Fruit fly (Drosophila melanogaster): ENCODE data around the gene CG9737.

Gene CG9737

dm6 chr3R:30283940-30284339 is 40.8 kb upstream of the CG9737 start:
- peak; percentile 7 for TF ChIP-seq Hnf4 (GFP tag; optimal IDR thresholded peaks at IDR 0.05)
- peak; percentile 25 for TF ChIP-seq HLH106 (tag; optimal IDR thresholded peaks at IDR 0.05)
- peak; percentile 43 for TF ChIP-seq Sp1 (GFP tag; optimal IDR thresholded peaks at IDR 0.05)
- TF ChIP-seq sage (GFP tag; optimal IDR thresholded peaks at IDR 0.05) = no peak
- TF ChIP-seq sv (GFP tag; optimal IDR thresholded peaks at IDR 0.05) = no peak
- no peak for TF ChIP-seq Dif (GFP tag; optimal IDR thresholded peaks at IDR 0.05; ENCODE audit: partially characterized antibody)
- no peak for TF ChIP-seq jim (GFP tag; optimal IDR thresholded peaks at IDR 0.05)
- no peak for TF ChIP-seq Mio (GFP tag; optimal IDR thresholded peaks at IDR 0.05)
- peak; percentile 73 for TF ChIP-seq h (GFP tag; optimal IDR thresholded peaks at IDR 0.05)
- TF ChIP-seq fru (GFP tag; optimal IDR thresholded peaks at IDR 0.05) = peak; percentile 27
- TF ChIP-seq Myc (optimal IDR thresholded peaks at IDR 0.05) = no peak
- TF ChIP-seq Vsx2 (GFP tag; optimal IDR thresholded peaks at IDR 0.05; ENCODE audit: partially characterized antibody) = no peak
- no peak for TF ChIP-seq dl (GFP tag; optimal IDR thresholded peaks at IDR 0.05; ENCODE audit: insufficient read depth in 1 of 2, partially characterized antibody in 2 of 2)
- TF ChIP-seq foxo (GFP tag; optimal IDR thresholded peaks at IDR 0.05) = no peak
- TF ChIP-seq OdsH (GFP tag; optimal IDR thresholded peaks at IDR 0.05) = peak; percentile 30
- peak; percentile 6 for TF ChIP-seq br (GFP tag; optimal IDR thresholded peaks at IDR 0.05)
- no peak for TF ChIP-seq Hr78 (GFP tag; optimal IDR thresholded peaks at IDR 0.05)
- no peak for TF ChIP-seq psq (GFP tag; optimal IDR thresholded peaks at IDR 0.05)
- TF ChIP-seq ey (GFP tag; optimal IDR thresholded peaks at IDR 0.05) = peak; percentile 22
- TF ChIP-seq pan (optimal IDR thresholded peaks at IDR 0.05) = no peak
- TF ChIP-seq tai (GFP tag; optimal IDR thresholded peaks at IDR 0.05) = peak; percentile 56
- TF ChIP-seq rgr (GFP tag; optimal IDR thresholded peaks at IDR 0.05) = peak; percentile 55
- no peak for TF ChIP-seq Jra (GFP tag; optimal IDR thresholded peaks at IDR 0.05)

dm6 chr3R:30283037-30283590 is 40.0 kb upstream of the CG9737 start:
- TF ChIP-seq OdsH (GFP tag; optimal IDR thresholded peaks at IDR 0.05) (no peak), lola (GFP tag; optimal IDR thresholded peaks at IDR 0.05) (no peak), dmrt93B (GFP tag; optimal IDR thresholded peaks at IDR 0.05) (no peak), Hr78 (GFP tag; optimal IDR thresholded peaks at IDR 0.05) (no peak), Hnf4 (GFP tag; optimal IDR thresholded peaks at IDR 0.05) (no peak), tai (GFP tag; optimal IDR thresholded peaks at IDR 0.05) (no peak), foxo (GFP tag; optimal IDR thresholded peaks at IDR 0.05) (no peak), usp (GFP tag; optimal IDR thresholded peaks at IDR 0.05) (no peak), rgr (GFP tag; optimal IDR thresholded peaks at IDR 0.05) (no peak), Dif (GFP tag; optimal IDR thresholded peaks at IDR 0.05; ENCODE audit: partially characterized antibody) (no peak), h (GFP tag; optimal IDR thresholded peaks at IDR 0.05) (no peak), Vsx2 (GFP tag; optimal IDR thresholded peaks at IDR 0.05; ENCODE audit: partially characterized antibody) (no peak), ey (GFP tag; optimal IDR thresholded peaks at IDR 0.05) (no peak), Rel (GFP tag; optimal IDR thresholded peaks at IDR 0.05) (no peak), Rel (tag; optimal IDR thresholded peaks at IDR 0.05) (no peak), Hr83 (GFP tag; optimal IDR thresholded peaks at IDR 0.05; ENCODE audit: poor library complexity, severe bottlenecking) (no peak), br (GFP tag; optimal IDR thresholded peaks at IDR 0.05) (no peak), jim (GFP tag; optimal IDR thresholded peaks at IDR 0.05) (no peak), brk (GFP tag; optimal IDR thresholded peaks at IDR 0.05) (no peak)

- TF ChIP-seq CG9705 (GFP tag; optimal IDR thresholded peaks at IDR 0.05) (no peak), Dfd (GFP tag; optimal IDR thresholded peaks at IDR 0.05) (peak; percentile 43), pan (optimal IDR thresholded peaks at IDR 0.05) (no peak), dmrt93B (GFP tag; optimal IDR thresholded peaks at IDR 0.05) (no peak), Hr78 (GFP tag; optimal IDR thresholded peaks at IDR 0.05) (no peak)
Observed at dm6 chr3R:30282478-30282877, 39.4 kb upstream of the CG9737 start.

- peak; percentile 68 for TF ChIP-seq Hnf4 (GFP tag; optimal IDR thresholded peaks at IDR 0.05)
- no peak for TF ChIP-seq N (GFP tag; optimal IDR thresholded peaks at IDR 0.05)
- TF ChIP-seq ey (GFP tag; optimal IDR thresholded peaks at IDR 0.05) = peak; percentile 87
- peak; percentile 64 for TF ChIP-seq tai (GFP tag; optimal IDR thresholded peaks at IDR 0.05)
- TF ChIP-seq sage (GFP tag; optimal IDR thresholded peaks at IDR 0.05) = peak; percentile 73
- no peak for TF ChIP-seq Dif (GFP tag; optimal IDR thresholded peaks at IDR 0.05; ENCODE audit: partially characterized antibody)
- peak; percentile 79 for TF ChIP-seq h (GFP tag; optimal IDR thresholded peaks at IDR 0.05)
- TF ChIP-seq jim (GFP tag; optimal IDR thresholded peaks at IDR 0.05) = no peak
- TF ChIP-seq Vsx2 (GFP tag; optimal IDR thresholded peaks at IDR 0.05; ENCODE audit: partially characterized antibody) = no peak
- no peak for TF ChIP-seq GATAd (GFP tag; optimal IDR thresholded peaks at IDR 0.05)
- TF ChIP-seq Rel (GFP tag; optimal IDR thresholded peaks at IDR 0.05) = peak; percentile 19
- TF ChIP-seq Rel (tag; optimal IDR thresholded peaks at IDR 0.05) = peak; percentile 61
- peak; percentile 81 for TF ChIP-seq woc (GFP tag; optimal IDR thresholded peaks at IDR 0.05)
- peak; percentile 77 for TF ChIP-seq Sp1 (GFP tag; optimal IDR thresholded peaks at IDR 0.05)
- peak; percentile 87 for TF ChIP-seq psq (GFP tag; optimal IDR thresholded peaks at IDR 0.05)
- TF ChIP-seq CrebA (GFP tag; optimal IDR thresholded peaks at IDR 0.05; ENCODE audit: borderline replicate concordance) = peak; percentile 73
- no peak for TF ChIP-seq Mio (GFP tag; optimal IDR thresholded peaks at IDR 0.05)
- TF ChIP-seq rgr (GFP tag; optimal IDR thresholded peaks at IDR 0.05) = peak; percentile 84
- TF ChIP-seq brk (GFP tag; optimal IDR thresholded peaks at IDR 0.05) = peak; percentile 79
- TF ChIP-seq br (GFP tag; optimal IDR thresholded peaks at IDR 0.05) = peak; percentile 71
- no peak for TF ChIP-seq dl (GFP tag; optimal IDR thresholded peaks at IDR 0.05; ENCODE audit: insufficient read depth in 1 of 2, partially characterized antibody in 2 of 2)
- TF ChIP-seq Hr83 (GFP tag; optimal IDR thresholded peaks at IDR 0.05; ENCODE audit: poor library complexity, severe bottlenecking) = no peak
- TF ChIP-seq dmrt93B (GFP tag; optimal IDR thresholded peaks at IDR 0.05) = peak; percentile 35
- no peak for TF ChIP-seq CG9705 (GFP tag; optimal IDR thresholded peaks at IDR 0.05)
- no peak for TF ChIP-seq Abd-B (GFP tag; optimal IDR thresholded peaks at IDR 0.05)
- TF ChIP-seq CG32264 (GFP tag; optimal IDR thresholded peaks at IDR 0.05) = peak; percentile 62
- peak; percentile 80 for TF ChIP-seq OdsH (GFP tag; optimal IDR thresholded peaks at IDR 0.05)
Observed at dm6 chr3R:30281345-30282133, 38.4 kb upstream of the CG9737 start.
